Worm (Caenorhabditis elegans): ENCODE measurements around the gene tald-1.

tald-1 gene

ce11 chrIV:4408714-4409113 is 22.3 kb downstream of the tald-1 start:
- TF ChIP-seq ama-1 (optimal IDR thresholded peaks at IDR 0.05) (peak; percentile 15), ceh-82 (tag; optimal IDR thresholded peaks at IDR 0.05) (no peak)

- TF ChIP-seq egl-27 (tag; optimal IDR thresholded peaks at IDR 0.05) (no peak), pqm-1 (tag; optimal IDR thresholded peaks at IDR 0.05) (no peak), nhr-76 (tag; optimal IDR thresholded peaks at IDR 0.05) (no peak), R02D3.7 (tag; optimal IDR thresholded peaks at IDR 0.05) (no peak), lsy-12 (tag; optimal IDR thresholded peaks at IDR 0.05) (no peak), fos-1 (tag; optimal IDR thresholded peaks at IDR 0.05) (no peak), fkh-10 (GFP tag; optimal IDR thresholded peaks at IDR 0.05) (no peak), ceh-9 (tag; optimal IDR thresholded peaks at IDR 0.05) (no peak), nhr-11 (tag; optimal IDR thresholded peaks at IDR 0.05) (no peak), nhr-67 (tag; optimal IDR thresholded peaks at IDR 0.05) (no peak), sea-2 (GFP tag; optimal IDR thresholded peaks at IDR 0.05) (no peak)
These were observed 24.1 kb downstream of the tald-1 start for ce11 chrIV:4410526-4410925.

ce11 chrIV:4411311-4411947 is 25.0 kb downstream of the tald-1 start:
- TF ChIP-seq fkh-2 (tag; optimal IDR thresholded peaks at IDR 0.05) (no peak), ztf-11 (tag; optimal IDR thresholded peaks at IDR 0.05) (no peak), pqm-1 (tag; optimal IDR thresholded peaks at IDR 0.05) (no peak), fos-1 (tag; optimal IDR thresholded peaks at IDR 0.05) (no peak), nhr-76 (tag; optimal IDR thresholded peaks at IDR 0.05) (no peak), unc-39 (tag; optimal IDR thresholded peaks at IDR 0.05) (no peak)

- no peak for TF ChIP-seq fos-1 (tag; optimal IDR thresholded peaks at IDR 0.05)
- TF ChIP-seq nhr-237 (tag; optimal IDR thresholded peaks at IDR 0.05), result no peak
- no peak for TF ChIP-seq nfya-1 (tag; optimal IDR thresholded peaks at IDR 0.05; ENCODE audit: insufficient read depth)
These were observed 25.5 kb downstream of the tald-1 start for ce11 chrIV:4411948-4412335.

ce11 chrIV:4413114-4413513 is 26.7 kb downstream of the tald-1 start:
- TF ChIP-seq nhr-28 (tag; optimal IDR thresholded peaks at IDR 0.05) (no peak), nhr-43 (tag; optimal IDR thresholded peaks at IDR 0.05; ENCODE audit: poor library complexity, severe bottlenecking) (no peak), nfya-1 (tag; optimal IDR thresholded peaks at IDR 0.05; ENCODE audit: insufficient read depth) (no peak), nhr-77 (tag; optimal IDR thresholded peaks at IDR 0.05) (no peak), egl-27 (tag; optimal IDR thresholded peaks at IDR 0.05) (no peak), nhr-237 (tag; optimal IDR thresholded peaks at IDR 0.05) (no peak), ceh-16 (tag; optimal IDR thresholded peaks at IDR 0.05) (no peak), zag-1 (tag; optimal IDR thresholded peaks at IDR 0.05) (no peak), R02D3.7 (tag; optimal IDR thresholded peaks at IDR 0.05) (no peak), egl-5 (tag; optimal IDR thresholded peaks at IDR 0.05) (no peak), nhr-25 (tag; optimal IDR thresholded peaks at IDR 0.05) (no peak), tbx-2 (tag; optimal IDR thresholded peaks at IDR 0.05) (no peak), lsy-12 (tag; optimal IDR thresholded peaks at IDR 0.05) (no peak), ceh-28 (tag; optimal IDR thresholded peaks at IDR 0.05) (no peak), pha-4 (tag; optimal IDR thresholded peaks at IDR 0.05) (no peak), nhr-23 (tag; optimal IDR thresholded peaks at IDR 0.05) (no peak), mdl-1 (tag; optimal IDR thresholded peaks at IDR 0.05) (no peak), fkh-2 (tag; optimal IDR thresholded peaks at IDR 0.05) (no peak), hmg-11 (tag; optimal IDR thresholded peaks at IDR 0.05) (no peak)

- TF ChIP-seq aly-2 (tag; optimal IDR thresholded peaks at IDR 0.05), result no peak
- TF ChIP-seq ceh-28 (tag; optimal IDR thresholded peaks at IDR 0.05), result no peak
These were observed 35.6 kb downstream of the tald-1 start, which contains the start of gene clec-175 for ce11 chrIV:4422029-4422428. Gene clec-175, plus strand, starts transcription at chrIV:4422329.

Data from whole organism, L3 larva.